Worm (Caenorhabditis elegans) whole organism, L1 larva: ENCODE data around the gene egl-15.

ENCODE experiments used
- C04F5.9 ChIP-seq: sonication (generic microtip); optimal IDR thresholded peaks from 2 replicates; lab custom pipeline; 2016; ENCODE audit warnings: missing genetic modification characterization, missing compliant biosample characterization
- C16A3.4 ChIP-seq: fragments of 150-350 bp; optimal IDR thresholded peaks from 2 replicates; lab custom pipeline; 2014; ENCODE audit warnings: missing biosample characterization, missing genetic modification characterization
- aha-1 ChIP-seq: fragments of 150-350 bp; optimal IDR thresholded peaks from 2 replicates; lab custom pipeline; 2014; ENCODE audit warnings: missing biosample characterization, missing genetic modification characterization
- alr-1 ChIP-seq: fragments of 200-800 bp; sonication (Bioruptor generic); optimal IDR thresholded peaks from 2 replicates; lab custom pipeline; 2018; ENCODE audit warnings: borderline replicate concordance, mild to moderate bottlenecking, missing genetic modification characterization, missing compliant biosample characterization
- aly-2 ChIP-seq: fragments of 150-350 bp; optimal IDR thresholded peaks from 2 replicates; lab custom pipeline; 2014; ENCODE audit warnings: missing biosample characterization, missing genetic modification characterization
- blmp-1 ChIP-seq: fragments of 150-350 bp; optimal IDR thresholded peaks from 2 replicates; lab custom pipeline; 2014; ENCODE audit warnings: missing biosample characterization, missing genetic modification characterization
- ceh-63 ChIP-seq: fragments of 200-800 bp; sonication (Bioruptor generic); optimal IDR thresholded peaks from 2 replicates; lab custom pipeline; 2018; ENCODE audit warnings: mild to moderate bottlenecking, missing genetic modification characterization, missing compliant biosample characterization
- ceh-90 ChIP-seq: sonication (generic microtip); optimal IDR thresholded peaks from 2 replicates; lab custom pipeline; 2016; ENCODE audit warnings: missing genetic modification characterization, missing compliant biosample characterization
- dpl-1 ChIP-seq, 3 experiments: fragments of 150-350 bp in 2 of 3; sonication (generic microtip) in 1 of 3; optimal IDR thresholded peaks; 2 replicates each; lab custom pipeline; 2014 to 2017; ENCODE audit warnings: missing biosample characterization in 3 of 3, missing genetic modification characterization in 3 of 3, missing genetic modification reagents in 3 of 3
- dsc-1 ChIP-seq: sonication (generic microtip); optimal IDR thresholded peaks from 2 replicates; lab custom pipeline; 2016; ENCODE audit warnings: mild to moderate bottlenecking, missing genetic modification characterization, missing compliant biosample characterization
- efl-1 ChIP-seq, 4 experiments: fragments of 150-350 bp; optimal IDR thresholded peaks in 3 of 4; peaks in 1 of 4; 1 replicate in 1 of 4; 2 replicates in 3 of 4; lab custom pipeline; 2014; ENCODE audit warnings: missing biosample characterization in 2 of 4, missing genetic modification characterization in 2 of 4, missing genetic modification reagents in 2 of 4
- egl-13 ChIP-seq: sonication (generic microtip); optimal IDR thresholded peaks from 2 replicates; lab custom pipeline; 2016; ENCODE audit warnings: missing genotype, missing genetic modification reagents, missing genetic modification characterization, missing compliant biosample characterization
- ets-5 ChIP-seq: fragments of 200-800 bp; sonication (Bioruptor generic); IDR thresholded peaks from 2 replicates; pipeline ENCODE4 v1.3.6; 2022; ENCODE audit warnings: missing genetic modification characterization, missing compliant biosample characterization
- fos-1 ChIP-seq: fragments of 150-350 bp; optimal IDR thresholded peaks from 2 replicates; lab custom pipeline; 2014; ENCODE audit warnings: missing biosample characterization, missing genetic modification characterization
- hlh-4 ChIP-seq: sonication (generic microtip); optimal IDR thresholded peaks from 2 replicates; lab custom pipeline; 2016; ENCODE audit warnings: mild to moderate bottlenecking, missing genetic modification characterization, missing compliant biosample characterization
- irx-1 ChIP-seq: sonication (generic microtip); optimal IDR thresholded peaks from 2 replicates; lab custom pipeline; 2016; ENCODE audit warnings: missing genetic modification characterization, missing compliant biosample characterization
- jun-1 ChIP-seq: fragments of 150-350 bp; optimal IDR thresholded peaks from 2 replicates; lab custom pipeline; 2014; ENCODE audit warnings: missing biosample characterization, missing genetic modification reagents, missing genetic modification characterization
- lin-14 ChIP-seq: fragments of 200-800 bp; sonication (Bioruptor generic); optimal IDR thresholded peaks from 2 replicates; lab custom pipeline; 2018; ENCODE audit warnings: mild to moderate bottlenecking, missing genetic modification characterization, moderate library complexity, missing compliant biosample characterization
- lin-15B ChIP-seq: fragments of 150-350 bp; sonication (generic microtip); optimal IDR thresholded peaks from 3 replicates; lab custom pipeline; 2014; ENCODE audit warnings: missing biosample characterization, missing genetic modification characterization
- lin-39 ChIP-seq: fragments of 150-350 bp; optimal IDR thresholded peaks from 2 replicates; lab custom pipeline; 2014; ENCODE audit warnings: missing biosample characterization, missing genetic modification reagents, missing genetic modification characterization
- lir-3 ChIP-seq: sonication (generic microtip); optimal IDR thresholded peaks from 2 replicates; lab custom pipeline; 2016; ENCODE audit warnings: mild to moderate bottlenecking, missing genetic modification characterization, moderate library complexity, missing compliant biosample characterization; ENCODE audit not compliant: poor library complexity
- lsy-2 ChIP-seq, 2 experiments: fragments of 150-350 bp; optimal IDR thresholded peaks; 2 replicates each; lab custom pipeline; 2014; ENCODE audit warnings: missing biosample characterization in 2 of 2, missing genetic modification characterization in 2 of 2
- mab-9 ChIP-seq: fragments of 200-800 bp; sonication (Bioruptor generic); IDR thresholded peaks from 2 replicates; pipeline ENCODE4 v1.3.6; 2022; ENCODE audit warnings: missing genetic modification reagents, missing genetic modification characterization, missing compliant biosample characterization
- mef-2 ChIP-seq: fragments of 150-350 bp; optimal IDR thresholded peaks from 2 replicates; lab custom pipeline; 2014; ENCODE audit warnings: missing biosample characterization, missing genetic modification characterization
- nhr-19 ChIP-seq: fragments of 200-800 bp; sonication (Bioruptor generic); conservative IDR thresholded peaks from 2 replicates; pipeline ENCODE4 v1.3.6; 2022; ENCODE audit warnings: missing genetic modification characterization, missing compliant biosample characterization
- nhr-237 ChIP-seq: fragments of 150-350 bp; optimal IDR thresholded peaks from 2 replicates; lab custom pipeline; 2014; ENCODE audit warnings: missing biosample characterization, missing genetic modification characterization
- nhr-28 ChIP-seq: fragments of 150-350 bp; optimal IDR thresholded peaks from 2 replicates; lab custom pipeline; 2014; ENCODE audit warnings: missing biosample characterization, missing genetic modification characterization
- nhr-76 ChIP-seq: sonication (generic microtip); optimal IDR thresholded peaks from 2 replicates; lab custom pipeline; 2017; ENCODE audit warnings: missing biosample characterization, missing genetic modification characterization
- nhr-84 ChIP-seq: sonication (generic microtip); optimal IDR thresholded peaks from 2 replicates; lab custom pipeline; 2017; ENCODE audit warnings: missing biosample characterization, missing genetic modification characterization
- nhr-85 ChIP-seq: sonication (generic microtip); peaks from one replicate; lab custom pipeline; 2016; ENCODE audit warnings: missing genetic modification characterization, inconsistent platforms, missing compliant biosample characterization
- nhr-90 ChIP-seq: sonication (generic microtip); optimal IDR thresholded peaks from 2 replicates; lab custom pipeline; 2016; ENCODE audit warnings: mild to moderate bottlenecking, missing genetic modification characterization, missing compliant biosample characterization; ENCODE audit not compliant: poor library complexity
- pax-3 ChIP-seq: fragments of 200-800 bp; sonication (Bioruptor generic); optimal IDR thresholded peaks from 2 replicates; lab custom pipeline; 2018; ENCODE audit warnings: mild to moderate bottlenecking, missing genetic modification characterization, moderate library complexity, missing compliant biosample characterization
- skn-1 ChIP-seq: fragments of 150-350 bp; optimal IDR thresholded peaks from 2 replicates; lab custom pipeline; 2014; ENCODE audit warnings: missing biosample characterization, missing genetic modification characterization
- snpc-4 ChIP-seq: fragments of 150-350 bp; optimal IDR thresholded peaks from 2 replicates; lab custom pipeline; 2014; ENCODE audit warnings: missing biosample characterization, missing genetic modification characterization
- snu-23 ChIP-seq: sonication (generic microtip); optimal IDR thresholded peaks from 2 replicates; lab custom pipeline; 2016; ENCODE audit warnings: missing genetic modification characterization, missing compliant biosample characterization
- sox-4 ChIP-seq: sonication (generic microtip); optimal IDR thresholded peaks from 2 replicates; lab custom pipeline; 2016; ENCODE audit warnings: missing genetic modification characterization, missing compliant biosample characterization
- tbx-2 ChIP-seq: sonication (generic microtip); optimal IDR thresholded peaks from 2 replicates; lab custom pipeline; 2016; ENCODE audit warnings: missing genetic modification characterization, missing compliant biosample characterization
- unc-30 ChIP-seq: sonication (generic microtip); optimal IDR thresholded peaks from 2 replicates; lab custom pipeline; 2017; ENCODE audit warnings: missing biosample characterization, missing genetic modification characterization
- unc-62 ChIP-seq: fragments of 150-350 bp; optimal IDR thresholded peaks from 2 replicates; lab custom pipeline; 2014; ENCODE audit warnings: missing biosample characterization, missing genetic modification reagents, missing genetic modification characterization
- unc-98 ChIP-seq: fragments of 200-800 bp; sonication (Bioruptor generic); IDR thresholded peaks from 2 replicates; pipeline ENCODE4 v1.3.6; 2022; ENCODE audit warnings: missing genetic modification characterization, missing compliant biosample characterization
- zip-4 ChIP-seq: fragments of 200-800 bp; sonication (Bioruptor generic); optimal IDR thresholded peaks from 2 replicates; lab custom pipeline; 2018; ENCODE audit warnings: mild to moderate bottlenecking, missing genetic modification characterization, moderate library complexity, missing compliant biosample characterization
- ztf-11 ChIP-seq, 2 experiments: sonication (generic microtip); optimal IDR thresholded peaks; 2 replicates each; lab custom pipeline; 2016 to 2017; ENCODE audit warnings: missing genetic modification characterization in 2 of 2, missing biosample characterization in 1 of 2, missing compliant biosample characterization in 1 of 2
- ztf-4 ChIP-seq: fragments of 150-350 bp; optimal IDR thresholded peaks from 2 replicates; lab custom pipeline; 2014; ENCODE audit warnings: missing biosample characterization, missing genetic modification characterization

The egl-15 gene

DNA sequence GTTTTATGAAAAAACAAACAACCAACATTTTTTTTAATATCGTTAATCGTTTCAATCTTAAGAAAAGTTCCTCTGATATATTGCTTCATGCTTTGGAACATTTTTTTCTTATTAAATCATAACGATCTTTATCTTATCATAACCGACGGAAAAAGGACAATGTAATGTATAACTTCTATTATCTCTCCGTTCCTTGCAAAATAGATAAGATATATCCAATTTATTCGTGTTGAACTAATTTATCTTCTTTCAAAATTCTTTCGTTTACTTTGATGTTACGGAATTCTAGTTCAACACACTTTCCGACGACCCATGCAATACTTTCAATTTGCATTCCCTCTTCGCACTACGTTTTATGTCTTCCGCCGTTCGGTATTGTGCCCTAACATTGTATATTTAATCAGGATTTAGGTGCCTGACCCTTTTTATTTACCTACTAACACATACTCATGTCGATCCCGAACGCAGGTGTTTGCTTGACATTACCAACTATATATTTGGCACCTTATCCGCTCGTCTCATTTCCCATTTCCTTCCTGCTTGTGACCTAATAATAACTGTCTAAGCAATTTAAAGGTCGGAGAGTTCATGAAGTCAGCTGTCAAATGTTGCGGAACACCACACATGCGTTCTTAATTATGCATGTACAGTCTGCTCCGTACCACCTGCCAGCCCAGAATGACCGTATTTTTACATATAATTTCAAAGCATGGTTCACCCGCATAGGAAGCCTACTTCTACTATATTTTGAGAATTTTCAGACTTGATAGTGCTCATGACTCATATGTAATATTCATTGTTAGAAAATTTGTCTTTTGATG, 24.6 kb upstream of the egl-15 start:
- TF ChIP-seq ceh-63 (no peak), lsy-2 (tag; optimal IDR thresholded peaks at IDR 0.05; lab: Kevin White, UChicago) (no peak), mef-2 (tag; lab: Kevin White, UChicago) (no peak), lir-3 (tag; lab: Kevin White, UChicago) (no peak), fos-1 (no peak), nhr-19 (no peak), dsc-1 (tag; lab: Kevin White, UChicago) (no peak), lin-14 (GFP tag; lab: Kevin White, UChicago) (no peak), ztf-4 (no peak), irx-1 (no peak), skn-1 (tag; lab: Kevin White, UChicago) (no peak), snpc-4 (tag; lab: Kevin White, UChicago) (no peak), sox-4 (tag; lab: Kevin White, UChicago) (no peak), zip-4 (GFP tag; lab: Kevin White, UChicago) (no peak), nhr-84 (tag; lab: Kevin White, UChicago) (no peak), ceh-90 (tag; lab: Kevin White, UChicago) (no peak), nhr-76 (tag; lab: Kevin White, UChicago) (no peak), egl-13 (tag; lab: Kevin White, UChicago) (no peak), efl-1 (optimal IDR thresholded peaks at IDR 0.05; lab: Kevin White, UChicago) (no peak), efl-1 (GFP tag; optimal IDR thresholded peaks at IDR 0.05 in 1 of 2; lab: Kevin White, UChicago) (no peak), hlh-4 (tag; lab: Kevin White, UChicago) (no peak)

DNA sequence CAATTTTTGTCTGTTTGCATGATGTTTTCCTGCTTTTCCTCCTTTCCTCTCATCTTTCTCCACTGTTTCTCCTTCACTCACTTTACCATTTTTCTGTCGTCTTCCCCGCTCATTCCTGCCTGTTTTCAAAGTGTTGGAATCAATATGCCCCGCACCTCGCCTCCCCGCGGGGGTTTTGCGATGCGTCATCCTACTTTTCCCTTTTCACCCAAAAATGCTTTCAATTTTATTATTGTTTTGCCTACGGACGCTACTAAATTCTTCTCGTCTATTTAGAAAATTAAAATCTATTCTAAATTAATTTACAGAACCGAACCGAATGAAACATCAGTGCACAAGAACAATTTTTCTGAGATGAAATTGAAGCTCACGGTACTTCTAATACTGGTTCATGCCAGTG, 24.0 kb upstream of the egl-15 start, which contains the start of gene ver-3:
TSS of gene ver-3 (plus strand) at position 301 of the 400 bp plus-strand sequence.
- TF ChIP-seq blmp-1 (peak; percentile 37), mef-2 (tag; lab: Kevin White, UChicago) (no peak)

DNA sequence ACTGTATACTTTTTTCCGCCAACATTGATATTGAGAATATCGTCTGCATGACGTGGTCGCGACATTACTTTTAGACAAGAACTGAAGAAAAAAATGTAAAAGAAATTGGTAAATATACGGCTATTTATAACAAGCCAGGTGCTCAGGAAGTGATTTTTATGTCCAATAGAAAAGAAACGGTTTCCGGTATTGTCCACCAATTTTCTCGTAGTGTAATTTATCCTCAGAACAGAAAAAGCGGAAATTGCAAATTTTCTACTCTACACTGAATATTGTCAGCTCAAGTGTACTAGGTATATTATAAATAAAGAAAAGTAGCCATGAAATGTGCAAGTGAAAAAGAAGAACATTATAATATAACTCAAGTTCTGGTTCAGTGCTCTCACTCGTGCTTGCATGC, 17.0 kb upstream of the egl-15 start, which contains the start of gene F59F3.6:
TSS of gene F59F3.6 (minus strand) at position 101 of the 400 bp plus-strand sequence.
- TF ChIP-seq lin-14 (GFP tag; lab: Kevin White, UChicago) (peak; percentile 27), alr-1 (tag; lab: Kevin White, UChicago) (no peak), mab-9 (GFP tag; lab: Robert Waterston, UW) (no peak), snu-23 (no peak), lin-15B (tag; lab: Kevin White, UChicago) (no peak), nhr-28 (tag; lab: Kevin White, UChicago) (no peak), efl-1 (optimal IDR thresholded peaks at IDR 0.05; lab: Kevin White, UChicago) (no peak), efl-1 (GFP tag; optimal IDR thresholded peaks at IDR 0.05 in 1 of 2; lab: Kevin White, UChicago) (peak in 1 of 2 experiments; percentile 56), aly-2 (tag; lab: Kevin White, UChicago) (no peak), unc-98 (no peak), tbx-2 (peak; percentile 20)
- TF ChIP-seq, all 84 proteins: peak for 3

DNA sequence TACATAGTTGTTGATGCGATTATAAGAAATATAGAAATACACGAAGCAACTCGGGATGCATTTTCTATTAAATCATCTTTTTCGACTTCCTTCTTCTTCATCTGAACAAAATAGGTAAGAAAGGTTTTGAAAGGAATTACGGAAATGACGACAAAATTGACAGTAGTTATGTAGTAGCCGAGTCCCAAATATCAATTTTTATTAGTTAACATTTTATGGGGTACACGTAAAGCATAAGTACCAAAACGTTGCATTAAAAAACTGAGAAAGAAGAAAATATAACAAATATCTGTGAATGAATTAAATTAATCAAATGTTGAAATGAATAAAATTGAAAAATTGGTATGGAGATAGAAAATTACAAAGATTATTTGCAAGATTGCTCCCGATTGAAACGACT, 14.4 kb upstream of the egl-15 start, which contains the start of gene col-177:
TSS of gene col-177 (minus strand) at position 101 of the 400 bp plus-strand sequence.
- TF ChIP-seq ets-5 (no peak), efl-1 (optimal IDR thresholded peaks at IDR 0.05; lab: Kevin White, UChicago) (no peak), efl-1 (GFP tag; optimal IDR thresholded peaks at IDR 0.05 in 1 of 2; lab: Kevin White, UChicago) (peak in 1 of 2 experiments; percentile 49)
- TF ChIP-seq, all 84 proteins: peak for 1

DNA sequence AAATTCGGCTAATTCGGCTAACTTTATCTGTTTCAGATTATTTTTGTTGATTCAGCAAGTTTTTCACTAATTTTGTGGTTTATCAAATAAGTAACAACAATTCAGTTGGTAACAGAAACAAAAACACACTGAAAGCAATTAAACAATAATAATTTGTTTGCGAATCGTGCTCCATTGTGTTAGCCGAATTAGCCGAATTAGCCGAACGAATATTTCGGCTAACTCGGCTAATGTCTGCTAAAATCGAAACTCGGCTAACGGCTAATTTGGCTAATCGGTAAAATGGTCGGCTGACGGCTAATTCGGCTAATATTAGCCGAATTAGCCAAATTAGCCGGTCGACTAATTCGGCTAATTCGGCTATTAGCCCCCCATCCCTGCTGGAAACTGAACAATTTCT, 12.5 kb upstream of the egl-15 start:
- TF ChIP-seq unc-62 (GFP tag; lab: Kevin White, UChicago), result no peak
- no peak for TF ChIP-seq C04F5.9 (tag; lab: Kevin White, UChicago)
- TF ChIP-seq jun-1 (tag; lab: Kevin White, UChicago), result no peak
- no peak for TF ChIP-seq ztf-4
- no peak for TF ChIP-seq mab-9 (GFP tag; lab: Robert Waterston, UW)
- TF ChIP-seq efl-1 (optimal IDR thresholded peaks at IDR 0.05; lab: Kevin White, UChicago), result no peak
- TF ChIP-seq efl-1 (GFP tag; optimal IDR thresholded peaks at IDR 0.05 in 1 of 2; lab: Kevin White, UChicago), result no peak
- no peak for TF ChIP-seq nhr-237 (tag; lab: Kevin White, UChicago)
- no peak for TF ChIP-seq ztf-11 (tag; optimal IDR thresholded peaks at IDR 0.05; lab: Kevin White, UChicago)
- no peak for TF ChIP-seq nhr-90 (tag; lab: Kevin White, UChicago)
- TF ChIP-seq aha-1 (tag; lab: Kevin White, UChicago), result no peak
- TF ChIP-seq dpl-1 (GFP tag; optimal IDR thresholded peaks at IDR 0.05; lab: Kevin White, UChicago), result no peak
- no peak for TF ChIP-seq lin-39
- TF ChIP-seq nhr-85 (tag; lab: Kevin White, UChicago), result no peak
- no peak for TF ChIP-seq ceh-90 (tag; lab: Kevin White, UChicago)
- TF ChIP-seq hlh-4 (tag; lab: Kevin White, UChicago), result no peak
- TF ChIP-seq unc-30 (tag; lab: Kevin White, UChicago), result no peak
- TF ChIP-seq C16A3.4 (tag; lab: Kevin White, UChicago), result no peak
- TF ChIP-seq pax-3, result no peak
- TF ChIP-seq aly-2 (tag; lab: Kevin White, UChicago), result no peak
